Worm (Caenorhabditis elegans): ENCODE data around the gene sftb-1.

DNA sequence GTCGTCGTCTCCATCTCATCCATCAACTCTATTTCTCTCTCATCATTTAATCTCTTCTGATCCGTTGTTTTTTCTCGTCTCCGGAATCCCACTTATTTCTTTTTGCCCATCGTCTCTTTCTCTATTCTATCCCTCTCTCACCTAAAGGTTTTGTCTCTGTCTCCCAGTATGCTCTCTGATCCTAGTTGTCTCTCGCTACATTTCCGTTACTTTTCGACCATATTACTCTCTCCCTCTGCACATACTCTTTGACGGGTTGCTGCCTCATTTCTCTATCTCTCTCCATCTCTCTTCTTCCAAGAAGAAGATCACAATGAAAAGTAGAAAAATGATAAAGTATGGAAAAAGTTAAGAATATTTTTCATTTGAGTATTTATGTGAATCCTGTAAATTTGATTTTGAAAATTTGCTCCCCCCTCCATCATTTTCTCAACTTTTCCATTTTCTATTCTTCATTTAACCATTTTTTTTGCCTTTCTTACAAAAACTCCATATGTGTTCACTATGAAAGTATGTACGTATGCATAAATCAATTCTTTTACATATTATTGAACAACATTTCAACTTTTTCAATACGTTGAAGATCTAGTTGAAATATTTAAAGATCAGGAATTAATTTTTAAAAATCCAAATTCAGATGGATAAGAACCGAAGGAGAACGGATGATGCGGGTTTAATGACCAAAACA, 48.1 kb upstream of the sftb-1 start, which contains the start of gene tag-131:
- TF ChIP-seq lin-11 (tag; optimal IDR thresholded peaks at IDR 0.05) (no peak), nhr-11 (tag; optimal IDR thresholded peaks at IDR 0.05) (no peak), F13H6.1 (tag; optimal IDR thresholded peaks at IDR 0.05) (no peak), pax-1 (tag; optimal IDR thresholded peaks at IDR 0.05) (no peak), T23F11.4 (GFP tag; optimal IDR thresholded peaks at IDR 0.05) (no peak), syd-9 (tag; optimal IDR thresholded peaks at IDR 0.05) (no peak), sdc-2 (tag; optimal IDR thresholded peaks at IDR 0.05) (no peak), unc-55 (GFP tag; optimal IDR thresholded peaks at IDR 0.05) (peak; percentile 81), odd-2 (tag; optimal IDR thresholded peaks at IDR 0.05) (no peak), sox-4 (tag; optimal IDR thresholded peaks at IDR 0.05) (no peak)
